Fruit fly (Drosophila melanogaster) Kc167 (cell line): ENCODE data around the gene Cdk5alpha.

ENCODE experiments used
- Sin3A ChIP-seq: fragments of >200 bp; optimal IDR thresholded peaks from 2 replicates; lab custom pipeline; 2018; ENCODE audit warnings: missing external identifiers
- h ChIP-seq: fragments of >200 bp; optimal IDR thresholded peaks from 3 replicates; lab custom pipeline; 2018; ENCODE audit warnings: missing external identifiers
- psq ChIP-seq: fragments of >200 bp; optimal IDR thresholded peaks from 2 replicates; lab custom pipeline; 2017; ENCODE audit warnings: missing external identifiers

- TF ChIP-seq Sin3A (lab: Kevin White, UChicago) = no peak
- no peak for TF ChIP-seq h (lab: Kevin White, UChicago)
- no peak for TF ChIP-seq psq
These were observed 45.8 kb upstream of the Cdk5alpha start, which contains the start of the genes CtsL4 and ClpP for dm6 chr2L:10356508-10356907.
